Worm (Caenorhabditis elegans) whole organism, mixed stage, embryonic: ENCODE results near the gene timp-1.

Source experiments
- ceh-39 ChIP-seq: fragments of 150-350 bp; optimal IDR thresholded peaks from 2 replicates; lab custom pipeline; 2014; ENCODE audit warnings: missing biosample characterization, missing genetic modification characterization
- elt-1 ChIP-seq: sonication (generic microtip); optimal IDR thresholded peaks from 2 replicates; lab custom pipeline; 2017; ENCODE audit warnings: missing genetic modification characterization, mild to moderate bottlenecking, missing compliant biosample characterization, antibody characterized with exemption, moderate library complexity, borderline replicate concordance; ENCODE audit not compliant: insufficient read depth
- lin-13 ChIP-seq: fragments of 150-350 bp; optimal IDR thresholded peaks from 2 replicates; lab custom pipeline; 2014; ENCODE audit warnings: missing biosample characterization, missing genetic modification characterization
- lsy-2 ChIP-seq: fragments of 150-350 bp; optimal IDR thresholded peaks from 2 replicates; lab custom pipeline; 2014; ENCODE audit warnings: missing biosample characterization, missing genetic modification characterization
- unc-39 ChIP-seq: fragments of 150-350 bp; optimal IDR thresholded peaks from 2 replicates; lab custom pipeline; 2014; ENCODE audit warnings: missing biosample characterization, missing genetic modification characterization

DNA sequence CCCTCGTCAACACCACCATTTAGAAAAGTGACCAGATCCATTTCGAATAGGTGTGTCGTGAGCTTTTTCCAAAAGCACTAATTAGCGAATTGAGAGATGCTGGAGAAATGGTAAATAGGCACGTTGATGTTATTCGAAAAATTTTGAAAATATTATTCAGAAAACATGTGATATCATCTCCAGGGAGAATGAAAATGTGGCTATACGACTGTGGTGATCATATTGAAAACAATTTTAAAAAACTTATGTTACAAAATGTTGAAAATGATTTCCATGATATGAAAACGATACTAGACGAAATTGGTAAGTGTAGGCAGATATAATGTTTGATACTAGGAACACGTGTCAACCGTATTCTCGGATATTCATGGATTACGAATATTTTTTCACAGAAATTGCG lies 19.8 kb downstream of the timp-1 start, which contains the start of gene K07C11.10:
- no peak for TF ChIP-seq lsy-2 (tag; lab: Kevin White, UChicago)
- TF ChIP-seq lin-13 (tag; lab: Kevin White, UChicago), result no peak
- TF ChIP-seq elt-1, result no peak
- no peak for TF ChIP-seq ceh-39
- no peak for TF ChIP-seq unc-39 (tag; lab: Kevin White, UChicago)
